Fruit fly (Drosophila melanogaster): ENCODE data around the gene CG43815.

Gene CG43815

dm6 chr2L:3605673-3606072 lies 29.7 kb downstream of the CG43815 start:
- no peak for TF ChIP-seq CG4496 (GFP tag; IDR thresholded peaks at IDR 0.05)
- no peak for TF ChIP-seq Pif1B (GFP tag; optimal IDR thresholded peaks at IDR 0.05)
- no peak for TF ChIP-seq fd96Ca (GFP tag; IDR thresholded peaks at IDR 0.05)
- no peak for TF ChIP-seq CG15710 (tag; optimal IDR thresholded peaks at IDR 0.05)
- TF ChIP-seq CG9948 (tag; optimal IDR thresholded peaks at IDR 0.05), result no peak
- TF ChIP-seq EcR (GFP tag; optimal IDR thresholded peaks at IDR 0.05), result no peak
- TF ChIP-seq CG8301 (tag; optimal IDR thresholded peaks at IDR 0.05), result no peak
- no peak for TF ChIP-seq gl (tag; optimal IDR thresholded peaks at IDR 0.05)
- no peak for TF ChIP-seq CG8159 (tag; optimal IDR thresholded peaks at IDR 0.05)

- TF ChIP-seq CG32121 (GFP tag; IDR thresholded peaks at IDR 0.05) (no peak), CG13204 (GFP tag; optimal IDR thresholded peaks at IDR 0.05) (peak; percentile 71)
These were observed 30.7 kb downstream of the CG43815 start, which contains the start of gene odd for dm6 chr2L:3606462-3607270. Gene odd (minus strand): TSS chr2L:3606756.

- no peak for TF ChIP-seq Ets98B (GFP tag; IDR thresholded peaks at IDR 0.05)
- no peak for TF ChIP-seq D1 (tag; optimal IDR thresholded peaks at IDR 0.05)
- TF ChIP-seq CG10348 (GFP tag; IDR thresholded peaks at IDR 0.05), result no peak
- TF ChIP-seq CG17806 (tag; optimal IDR thresholded peaks at IDR 0.05), result no peak
- no peak for TF ChIP-seq Pif1A (GFP tag; optimal IDR thresholded peaks at IDR 0.05)
- no peak for TF ChIP-seq CG8301 (tag; optimal IDR thresholded peaks at IDR 0.05)
- TF ChIP-seq CG15710 (tag; optimal IDR thresholded peaks at IDR 0.05), result no peak
- no peak for TF ChIP-seq fd96Ca (GFP tag; IDR thresholded peaks at IDR 0.05)
- no peak for TF ChIP-seq Pif1B (GFP tag; optimal IDR thresholded peaks at IDR 0.05)
- TF ChIP-seq CG9948 (tag; optimal IDR thresholded peaks at IDR 0.05), result no peak
- TF ChIP-seq Snoo (tag; optimal IDR thresholded peaks at IDR 0.05), result no peak
These were observed 32.8 kb downstream of the CG43815 start for dm6 chr2L:3608781-3609180.

DNA sequence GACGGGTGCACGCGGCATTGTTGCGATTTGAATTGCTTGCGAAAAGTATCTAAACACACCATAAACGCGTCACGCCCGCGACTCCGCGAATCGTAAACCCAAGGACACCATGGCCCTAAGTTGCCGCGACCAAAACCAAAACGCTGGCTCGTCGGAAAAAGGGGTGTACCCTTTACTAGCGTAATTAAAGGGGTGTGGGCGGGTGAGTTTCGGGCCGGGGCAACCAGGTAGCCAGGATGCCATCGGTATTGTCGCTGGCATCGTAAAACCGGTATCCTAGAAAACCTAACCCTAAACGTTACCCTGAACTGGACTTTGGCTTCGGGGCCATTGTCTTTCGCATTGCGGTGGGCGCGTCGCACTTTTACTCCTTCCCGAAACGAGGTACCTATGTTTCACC lies 34.6 kb downstream of the CG43815 start:
- TF ChIP-seq CG34367 (tag; optimal IDR thresholded peaks at IDR 0.05) (no peak), EcR (GFP tag; optimal IDR thresholded peaks at IDR 0.05) (no peak), CG32121 (GFP tag; IDR thresholded peaks at IDR 0.05) (no peak), CG17806 (tag; optimal IDR thresholded peaks at IDR 0.05) (no peak), CG15710 (tag; optimal IDR thresholded peaks at IDR 0.05) (no peak), Pif1A (GFP tag; optimal IDR thresholded peaks at IDR 0.05) (no peak), Ets98B (GFP tag; IDR thresholded peaks at IDR 0.05) (no peak), CG10348 (GFP tag; IDR thresholded peaks at IDR 0.05) (no peak), rn (GFP tag; IDR thresholded peaks at IDR 0.05) (no peak), CG9948 (tag; optimal IDR thresholded peaks at IDR 0.05) (no peak), CG4496 (GFP tag; IDR thresholded peaks at IDR 0.05) (no peak), CG8159 (tag; optimal IDR thresholded peaks at IDR 0.05) (no peak), CG13204 (GFP tag; optimal IDR thresholded peaks at IDR 0.05) (no peak), CG14655 (GFP tag; optimal IDR thresholded peaks at IDR 0.05) (no peak), fd96Ca (GFP tag; IDR thresholded peaks at IDR 0.05) (no peak), Snoo (tag; optimal IDR thresholded peaks at IDR 0.05) (no peak)

DNA sequence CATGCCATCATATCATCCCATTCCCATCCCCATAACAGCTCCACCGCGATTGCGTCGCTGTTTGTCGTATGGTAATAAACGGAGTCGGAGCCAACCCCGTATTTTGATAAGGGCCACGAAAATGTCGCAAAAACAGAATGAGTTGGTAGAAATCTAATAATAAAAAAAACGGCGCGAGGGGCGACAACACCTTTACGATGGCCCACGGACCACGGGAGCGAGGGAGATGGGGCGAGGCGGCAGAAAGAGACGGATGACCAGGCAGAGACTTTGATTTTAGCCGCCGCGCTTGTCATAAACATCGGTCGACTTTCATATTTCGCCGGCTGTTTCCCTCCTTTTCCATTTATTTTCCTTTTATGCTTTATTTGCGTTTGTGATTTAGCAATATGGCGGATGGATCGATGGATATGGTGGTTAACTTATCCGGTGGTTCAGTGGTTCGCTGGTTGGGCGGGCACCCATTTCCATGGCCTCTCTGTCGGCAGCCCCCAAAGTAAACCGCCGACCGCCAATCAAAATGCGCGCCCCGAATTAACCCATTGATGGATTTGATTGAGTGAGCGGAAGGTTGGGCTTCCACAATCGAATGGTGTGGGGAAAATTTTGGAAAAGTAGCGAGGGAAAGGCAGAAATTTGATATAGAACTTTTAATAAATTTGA lies 35.9 kb downstream of the CG43815 start:
- no peak for TF ChIP-seq CG17806 (tag; optimal IDR thresholded peaks at IDR 0.05)
- TF ChIP-seq CG8159 (tag; optimal IDR thresholded peaks at IDR 0.05), result no peak
- no peak for TF ChIP-seq CG12605 (GFP tag; IDR thresholded peaks at IDR 0.05)
- no peak for TF ChIP-seq Pif1B (GFP tag; optimal IDR thresholded peaks at IDR 0.05)

- TF ChIP-seq CG9948 (tag; optimal IDR thresholded peaks at IDR 0.05) (no peak), CG17806 (tag; optimal IDR thresholded peaks at IDR 0.05) (no peak)
These were observed 39.1 kb downstream of the CG43815 start for dm6 chr2L:3615156-3615555.

- TF ChIP-seq CG13204 (GFP tag; optimal IDR thresholded peaks at IDR 0.05) (no peak), CG10348 (GFP tag; IDR thresholded peaks at IDR 0.05) (no peak), CG4496 (GFP tag; IDR thresholded peaks at IDR 0.05) (no peak), CG9948 (tag; optimal IDR thresholded peaks at IDR 0.05) (no peak), CG17806 (tag; optimal IDR thresholded peaks at IDR 0.05) (no peak), Ets98B (GFP tag; IDR thresholded peaks at IDR 0.05) (no peak), Pif1B (GFP tag; optimal IDR thresholded peaks at IDR 0.05) (no peak), CG34367 (tag; optimal IDR thresholded peaks at IDR 0.05) (no peak)
These were observed 42.9 kb downstream of the CG43815 start, which contains the start of gene Ugt36A1 for dm6 chr2L:3618818-3619362. Gene Ugt36A1 (plus strand): TSS chr2L:3619097.
